Fruit fly (Drosophila melanogaster) whole organism, embryonic: Measurements from ENCODE around the gene CG1910.
A peak's percentile ranks its signal among the peaks of the same experiment; 100 is the strongest.

ENCODE experiments used
- ATbp ChIP-seq: fragments of 200-800 bp; sonication (Bioruptor generic); optimal IDR thresholded peaks from 2 replicates; lab custom pipeline; 2017; ENCODE audit warnings: missing biosample characterization, mild to moderate bottlenecking, missing genetic modification characterization, missing genetic modification reagents
- Blimp-1 ChIP-seq: fragments of 200-800 bp; sonication (Bioruptor generic); optimal IDR thresholded peaks from 3 replicates; lab custom pipeline; 2018; ENCODE audit warnings: missing biosample characterization, missing genetic modification characterization, mild to moderate bottlenecking, moderate library complexity, missing genetic modification reagents
- CG10267 ChIP-seq: fragments of 200-800 bp; sonication (Bioruptor generic); optimal IDR thresholded peaks from 2 replicates; lab custom pipeline; 2018; ENCODE audit warnings: missing biosample characterization, mild to moderate bottlenecking, missing genetic modification characterization, moderate library complexity
- CG10321 ChIP-seq: fragments of 200-800 bp; sonication (Bioruptor generic); IDR thresholded peaks from 2 replicates; pipeline ENCODE4 v1.3.6; 2022; ENCODE audit warnings: missing biosample characterization, missing genetic modification characterization
- CG11093 ChIP-seq: fragments of 200-800 bp; sonication (Bioruptor generic); IDR thresholded peaks from 3 replicates; pipeline ENCODE4 v1.3.6; 2022; ENCODE audit warnings: missing biosample characterization, missing genetic modification characterization
- CG11504 ChIP-seq: fragments of 200-800 bp; sonication (Bioruptor generic); optimal IDR thresholded peaks from 3 replicates; lab custom pipeline; 2019; ENCODE audit warnings: missing biosample characterization, mild to moderate bottlenecking, missing genetic modification characterization, moderate library complexity
- CG11695 ChIP-seq: fragments of 200-800 bp; sonication (Bioruptor generic); IDR thresholded peaks from 3 replicates; pipeline ENCODE4 v1.3.6; 2022; ENCODE audit warnings: missing biosample characterization, missing genetic modification characterization
- CG13296 ChIP-seq: fragments of 200-800 bp; sonication (Bioruptor generic); optimal IDR thresholded peaks from 3 replicates; lab custom pipeline; 2018; ENCODE audit warnings: missing biosample characterization, mild to moderate bottlenecking, missing genetic modification characterization
- CG13424 ChIP-seq: fragments of 200-800 bp; sonication (Bioruptor generic); optimal IDR thresholded peaks from 2 replicates; lab custom pipeline; 2019; ENCODE audit warnings: missing biosample characterization, mild to moderate bottlenecking, missing genetic modification characterization, moderate library complexity
- CG14441 ChIP-seq: fragments of 200-800 bp; sonication (Bioruptor generic); IDR thresholded peaks from 2 replicates; pipeline ENCODE4 v1.3.6; 2022; ENCODE audit warnings: missing biosample characterization, missing genetic modification characterization
- CG15073 ChIP-seq: fragments of 200-800 bp; sonication (Bioruptor generic); optimal IDR thresholded peaks from 2 replicates; lab custom pipeline; 2016; ENCODE audit warnings: missing biosample characterization, missing genetic modification characterization
- CG15696 ChIP-seq: fragments of 200-800 bp; sonication (Bioruptor generic); optimal IDR thresholded peaks from 2 replicates; lab custom pipeline; 2019; ENCODE audit warnings: missing biosample characterization, mild to moderate bottlenecking, missing genetic modification characterization, moderate library complexity
- CG17361 ChIP-seq: fragments of 200-800 bp; sonication (Bioruptor generic); IDR thresholded peaks from 3 replicates; pipeline ENCODE4 v1.3.6; 2022; ENCODE audit warnings: missing biosample characterization, missing genetic modification characterization
- CG18262 ChIP-seq: fragments of 200-800 bp; optimal IDR thresholded peaks from 3 replicates; lab custom pipeline; 2019; ENCODE audit warnings: missing biosample characterization, mild to moderate bottlenecking, missing genetic modification characterization, moderate library complexity
- CG18599 ChIP-seq: fragments of 200-800 bp; sonication (Bioruptor generic); optimal IDR thresholded peaks from 3 replicates; lab custom pipeline; 2017; ENCODE audit warnings: missing biosample characterization, missing genetic modification characterization, mild to moderate bottlenecking, moderate library complexity, missing genetic modification reagents
- CG2712 ChIP-seq: fragments of 200-800 bp; optimal IDR thresholded peaks from 3 replicates; lab custom pipeline; 2019; ENCODE audit warnings: missing biosample characterization, mild to moderate bottlenecking, missing genetic modification characterization, moderate library complexity
- CG30020 ChIP-seq: fragments of 200-800 bp; optimal IDR thresholded peaks from 2 replicates; lab custom pipeline; 2019; ENCODE audit warnings: missing biosample characterization, mild to moderate bottlenecking, missing genetic modification characterization, moderate library complexity
- CG3065 ChIP-seq: fragments of 200-800 bp; sonication (Bioruptor generic); optimal IDR thresholded peaks from 2 replicates; lab custom pipeline; 2016; ENCODE audit warnings: missing biosample characterization, missing genetic modification characterization
- CG31441 ChIP-seq: fragments of 200-800 bp; sonication (Bioruptor generic); IDR thresholded peaks from 2 replicates; pipeline ENCODE4 v1.3.6; 2022; ENCODE audit warnings: missing biosample characterization, missing genetic modification characterization
- CG32532 ChIP-seq: fragments of 200-800 bp; sonication (Bioruptor generic); IDR thresholded peaks from 2 replicates; pipeline ENCODE4 v1.3.6; 2022; ENCODE audit warnings: missing biosample characterization, missing genetic modification characterization
- CG4617 ChIP-seq: fragments of 200-800 bp; sonication (Bioruptor generic); optimal IDR thresholded peaks from 3 replicates; lab custom pipeline; 2016; ENCODE audit warnings: missing biosample characterization, missing genetic modification characterization, borderline replicate concordance
- CG4707 ChIP-seq: fragments of 200-800 bp; sonication (Bioruptor generic); optimal IDR thresholded peaks from 2 replicates; lab custom pipeline; 2018; ENCODE audit warnings: missing biosample characterization, mild to moderate bottlenecking, missing genetic modification characterization, moderate library complexity
- CG4730 ChIP-seq: fragments of 200-800 bp; sonication (Bioruptor generic); IDR thresholded peaks from 2 replicates; pipeline ENCODE4 v1.3.6; 2022; ENCODE audit warnings: missing biosample characterization, missing genetic modification characterization
- CG6791 ChIP-seq: fragments of 200-800 bp; sonication (Bioruptor generic); IDR thresholded peaks from 3 replicates; pipeline ENCODE4 v1.3.6; 2022; ENCODE audit warnings: missing biosample characterization, missing genetic modification characterization; ENCODE audit not compliant: partially characterized antibody
- CG9817 ChIP-seq: fragments of 200-800 bp; sonication (Bioruptor generic); optimal IDR thresholded peaks from 2 replicates; lab custom pipeline; 2018; ENCODE audit warnings: missing biosample characterization, mild to moderate bottlenecking, missing genetic modification characterization, moderate library complexity
- D19B ChIP-seq: fragments of 200-800 bp; sonication (Bioruptor generic); optimal IDR thresholded peaks from 2 replicates; lab custom pipeline; 2017; ENCODE audit warnings: missing biosample characterization, mild to moderate bottlenecking, missing genetic modification characterization
- Doc2 ChIP-seq: fragments of 200-800 bp; sonication (Bioruptor generic); IDR thresholded peaks from 2 replicates; pipeline ENCODE4 v1.3.6; 2022; ENCODE audit warnings: missing biosample characterization, missing genetic modification characterization
- Ets65A ChIP-seq: fragments of 200-800 bp; sonication (Bioruptor generic); peaks from one replicate; lab custom pipeline; 2016; ENCODE audit warnings: missing biosample characterization, missing genetic modification characterization
- Hey ChIP-seq: fragments of 200-800 bp; sonication (Bioruptor generic); optimal IDR thresholded peaks from 3 replicates; lab custom pipeline; 2018; ENCODE audit warnings: missing biosample characterization, mild to moderate bottlenecking, missing genetic modification characterization
- HmgZ ChIP-seq: fragments of 200-800 bp; sonication (Bioruptor generic); optimal IDR thresholded peaks from 2 replicates; lab custom pipeline; 2018; ENCODE audit warnings: missing biosample characterization, mild to moderate bottlenecking, missing genetic modification characterization
- MBD-R2 ChIP-seq: fragments of 200-800 bp; sonication (Bioruptor generic); IDR thresholded peaks from 2 replicates; pipeline ENCODE4 v1.3.6; 2022; ENCODE audit warnings: missing biosample characterization, missing genetic modification characterization
- Ptx1 ChIP-seq: fragments of 200-800 bp; sonication (Bioruptor generic); IDR thresholded peaks from 2 replicates; pipeline ENCODE4 v1.3.6; 2022; ENCODE audit warnings: missing biosample characterization, missing genetic modification characterization
- Rx ChIP-seq: fragments of 200-800 bp; sonication (Bioruptor generic); IDR thresholded peaks from 2 replicates; pipeline ENCODE4 v1.3.6; 2022; ENCODE audit warnings: missing biosample characterization, missing genetic modification characterization
- Trl ChIP-seq, 3 experiments: fragments of >200 bp in 2 of 3; fragments of 200-800 bp in 1 of 3; sonication (Bioruptor generic) in 1 of 3; optimal IDR thresholded peaks; 2 replicates in 1 of 3; 3 replicates in 2 of 3; lab custom pipeline; 2016 to 2017; ENCODE audit warnings: missing biosample characterization in 1 of 3, missing genetic modification characterization in 1 of 3
- Xrp1 ChIP-seq: fragments of 200-800 bp; sonication (Bioruptor generic); IDR thresholded peaks from 2 replicates; pipeline ENCODE4 v1.3.6; 2022; ENCODE audit warnings: missing biosample characterization, missing genetic modification characterization
- ab ChIP-seq: fragments of 200-800 bp; sonication (Bioruptor generic); optimal IDR thresholded peaks from 2 replicates; lab custom pipeline; 2016; ENCODE audit warnings: missing biosample characterization, missing genetic modification characterization
- amos ChIP-seq: fragments of 200-800 bp; sonication (Bioruptor generic); IDR thresholded peaks from 2 replicates; pipeline ENCODE4 v1.3.6; 2022; ENCODE audit warnings: missing biosample characterization, missing genetic modification characterization; ENCODE audit not compliant: partially characterized antibody
- ap ChIP-seq: fragments of 200-800 bp; sonication (Bioruptor generic); IDR thresholded peaks from 2 replicates; pipeline ENCODE4 v1.3.6; 2022; ENCODE audit warnings: missing biosample characterization, missing genetic modification characterization
- az2 ChIP-seq: fragments of 200-800 bp; sonication (Bioruptor generic); optimal IDR thresholded peaks from 3 replicates; lab custom pipeline; 2016; ENCODE audit warnings: missing biosample characterization, missing genetic modification characterization
- bcd ChIP-seq: fragments of 200-800 bp; sonication (Bioruptor generic); optimal IDR thresholded peaks from 2 replicates; lab custom pipeline; 2017; ENCODE audit warnings: missing biosample characterization, mild to moderate bottlenecking, missing genetic modification characterization
- bigmax ChIP-seq: fragments of 200-800 bp; sonication (Bioruptor generic); optimal IDR thresholded peaks from 2 replicates; lab custom pipeline; 2018; ENCODE audit warnings: missing biosample characterization, mild to moderate bottlenecking, missing genetic modification characterization
- cwo ChIP-seq: fragments of 200-800 bp; sonication (Bioruptor generic); optimal IDR thresholded peaks from 3 replicates; lab custom pipeline; 2017; ENCODE audit warnings: missing biosample characterization, missing genetic modification characterization, mild to moderate bottlenecking, moderate library complexity, missing genetic modification reagents
- gcm2 ChIP-seq: fragments of 200-800 bp; sonication (Bioruptor generic); optimal IDR thresholded peaks from 2 replicates; lab custom pipeline; 2016; ENCODE audit warnings: missing biosample characterization, missing genetic modification characterization
- nmo ChIP-seq: fragments of 200-800 bp; sonication (Bioruptor generic); optimal IDR thresholded peaks from 2 replicates; lab custom pipeline; 2018; ENCODE audit warnings: missing biosample characterization, mild to moderate bottlenecking, missing genetic modification characterization, moderate library complexity
- ranshi ChIP-seq: fragments of 200-800 bp; sonication (Bioruptor generic); IDR thresholded peaks from 2 replicates; pipeline ENCODE4 v1.3.6; 2022; ENCODE audit warnings: missing biosample characterization, missing genetic modification characterization
- row ChIP-seq: fragments of 200-800 bp; sonication (Bioruptor generic); IDR thresholded peaks from 3 replicates; pipeline ENCODE4 v1.3.6; 2022; ENCODE audit warnings: missing biosample characterization, missing genetic modification characterization
- sens ChIP-seq: fragments of 200-800 bp; sonication (Bioruptor generic); peaks from one replicate; lab custom pipeline; 2016; ENCODE audit warnings: missing biosample characterization, missing genetic modification characterization
- sqz ChIP-seq: fragments of 200-800 bp; sonication (Bioruptor generic); optimal IDR thresholded peaks from 3 replicates; lab custom pipeline; 2018; ENCODE audit warnings: missing biosample characterization, mild to moderate bottlenecking, missing genetic modification characterization
- tll ChIP-seq, 2 experiments: fragments of 200-800 bp in 1 of 2; fragments of >200 bp in 1 of 2; sonication (Bioruptor generic) in 1 of 2; optimal IDR thresholded peaks; 2 replicates each; lab custom pipeline; 2017 to 2019; ENCODE audit warnings: missing biosample characterization in 2 of 2, missing genetic modification characterization in 2 of 2, mild to moderate bottlenecking in 1 of 2, moderate library complexity in 1 of 2
- tup ChIP-seq: fragments of 200-800 bp; sonication (Bioruptor generic); optimal IDR thresholded peaks from 2 replicates; lab custom pipeline; 2016; ENCODE audit warnings: missing biosample characterization, mild to moderate bottlenecking, missing genetic modification characterization, moderate library complexity
- usp ChIP-seq: fragments of >200 bp; optimal IDR thresholded peaks from 2 replicates; lab custom pipeline; 2017; ENCODE audit warnings: missing biosample characterization, missing genetic modification characterization

Gene CG1910

DNA sequence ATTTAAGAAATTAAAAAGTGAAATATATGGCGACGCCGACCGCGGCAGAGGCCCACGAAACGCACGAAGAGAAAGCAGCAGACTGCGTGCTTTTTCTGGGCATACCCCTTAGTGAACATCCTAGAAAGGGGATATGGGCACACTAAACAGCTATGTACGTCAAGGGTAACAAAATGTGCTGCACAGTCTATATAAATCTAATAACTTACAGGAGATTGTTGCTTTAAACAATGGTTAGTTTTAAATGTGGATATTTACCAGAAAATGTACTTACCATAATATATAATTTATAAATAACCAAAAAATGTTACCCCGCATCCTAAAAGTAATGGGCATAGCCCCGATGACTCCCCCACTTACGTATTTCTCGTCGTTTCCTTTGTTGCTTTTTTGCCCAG is 29.3 kb upstream of the CG1910 start (continued):
- TF ChIP-seq CG2712, result peak; percentile 21
- no peak for TF ChIP-seq sens (GFP tag; lab: Kevin White, UChicago)
- no peak for TF ChIP-seq Hey
- TF ChIP-seq CG11695 (GFP tag; lab: Robert Waterston, UW), result no peak
- no peak for TF ChIP-seq tll (GFP tag; optimal IDR thresholded peaks at IDR 0.05; lab: Kevin White, UChicago)
- TF ChIP-seq bigmax (GFP tag; lab: Kevin White, UChicago), result no peak
- TF ChIP-seq CG18599 (GFP tag; lab: Kevin White, UChicago), result no peak
- no peak for TF ChIP-seq amos (GFP tag; lab: Robert Waterston, UW)
- TF ChIP-seq CG10267 (tag; lab: Kevin White, UChicago), result no peak
- TF ChIP-seq CG10321 (GFP tag; lab: Robert Waterston, UW), result no peak
- TF ChIP-seq az2 (GFP tag; lab: Kevin White, UChicago), result no peak
- no peak for TF ChIP-seq CG15696 (tag; lab: Kevin White, UChicago)
- TF ChIP-seq CG4707 (GFP tag; lab: Kevin White, UChicago), result no peak
- peak; percentile 0 for TF ChIP-seq nmo
- no peak for TF ChIP-seq CG32532 (GFP tag; lab: Robert Waterston, UW)
- TF ChIP-seq Ptx1 (GFP tag; lab: Robert Waterston, UW), result peak; percentile 11; the same call in 1 of the 2 replicates
- TF ChIP-seq D19B, result peak; percentile 76
- TF ChIP-seq CG15073 (GFP tag; lab: Kevin White, UChicago), result no peak
- TF ChIP-seq Trl (optimal IDR thresholded peaks at IDR 0.05; lab: Kevin White, UChicago), result no peak
- TF ChIP-seq Trl (GFP tag; optimal IDR thresholded peaks at IDR 0.05; lab: Kevin White, UChicago), result no peak
- TF ChIP-seq ranshi, result peak; percentile 14; the same call in 1 of the 2 replicates
- TF ChIP-seq tup, result no peak
- no peak for TF ChIP-seq ab
- no peak for TF ChIP-seq CG4617
- peak; percentile 43; the same call in 1 of the 3 replicates for TF ChIP-seq row (GFP tag; lab: Robert Waterston, UW)
- no peak for TF ChIP-seq CG9817
- TF ChIP-seq CG4730, result 0 out of 2 replicates have a peak, but pooled peaks have one; percentile 23
- TF ChIP-seq CG6791 (GFP tag; lab: Robert Waterston, UW), result no peak
- no peak for TF ChIP-seq sqz
- TF ChIP-seq CG17361 (GFP tag; lab: Robert Waterston, UW), result 0 out of 3 replicates have a peak, but pooled peaks have one; percentile 25
- no peak for TF ChIP-seq CG13424 (tag; lab: Kevin White, UChicago)
- no peak for TF ChIP-seq CG30020 (tag; lab: Kevin White, UChicago)
- TF ChIP-seq CG3065 (GFP tag; lab: Kevin White, UChicago), result no peak
- no peak for TF ChIP-seq cwo (GFP tag; lab: Kevin White, UChicago)
- TF ChIP-seq bcd, result peak; percentile 8
- no peak for TF ChIP-seq CG11093 (GFP tag; lab: Robert Waterston, UW)
- TF ChIP-seq HmgZ (tag; lab: Kevin White, UChicago), result no peak
- peak; percentile 28 for TF ChIP-seq Blimp-1 (GFP tag; lab: Kevin White, UChicago)
- TF ChIP-seq Ets65A (GFP tag; lab: Kevin White, UChicago), result no peak
- TF ChIP-seq CG18262, result peak; percentile 42
- TF ChIP-seq ap (GFP tag; lab: Robert Waterston, UW), result 0 out of 2 replicates have a peak, but pooled peaks have one; percentile 12
- TF ChIP-seq CG31441 (GFP tag; lab: Robert Waterston, UW), result no peak; the same call in 1 of the 2 replicates
- no peak for TF ChIP-seq usp (GFP tag; lab: Kevin White, UChicago)
- TF ChIP-seq CG14441 (GFP tag; lab: Robert Waterston, UW), result no peak
- TF ChIP-seq MBD-R2, result no peak
- peak; percentile 40 for TF ChIP-seq ATbp
- no peak for TF ChIP-seq Rx (GFP tag; lab: Robert Waterston, UW)
- no peak for TF ChIP-seq Xrp1
- no peak for TF ChIP-seq CG13296 (GFP tag; lab: Kevin White, UChicago)
- TF ChIP-seq Doc2, result no peak
- peak; percentile 15 for TF ChIP-seq CG11504
- no peak for TF ChIP-seq gcm2 (GFP tag; lab: Kevin White, UChicago)
